Worm (Caenorhabditis elegans): ENCODE results near the gene F09B12.5.

ce11 chrX:15039696-15040212, 44.7 kb upstream of the F09B12.5 start:
- TF ChIP-seq ztf-4 (tag; optimal IDR thresholded peaks at IDR 0.05) (no peak), jun-1 (tag; optimal IDR thresholded peaks at IDR 0.05) (no peak), hpl-2 (GFP tag; optimal IDR thresholded peaks at IDR 0.05) (no peak), fkh-4 (tag; optimal IDR thresholded peaks at IDR 0.05; ENCODE audit: borderline replicate concordance) (no peak), nhr-20 (tag; optimal IDR thresholded peaks at IDR 0.05) (no peak)
